Fruit fly (Drosophila melanogaster): ENCODE results near the gene CG8814.

CG8814 gene

DNA sequence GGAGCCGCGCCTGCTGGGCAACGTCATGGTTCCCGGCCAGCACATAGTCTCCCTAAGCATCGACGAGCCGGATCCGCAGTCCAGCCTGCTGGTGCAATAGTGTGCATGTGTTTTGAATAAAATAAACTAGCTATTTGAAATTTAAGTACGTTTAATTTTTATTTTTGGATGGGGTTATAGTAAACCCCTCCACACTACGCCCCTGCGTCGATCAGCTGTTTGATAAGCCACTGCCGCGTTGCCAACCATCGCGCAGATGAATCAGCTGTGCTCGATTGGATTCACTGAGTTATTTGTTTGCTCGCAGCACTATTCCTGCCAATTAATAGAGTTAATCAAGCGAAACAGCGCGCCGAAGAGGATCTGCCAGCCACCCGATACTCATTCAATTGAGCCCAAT, 4.2 kb downstream of the CG8814 start, which contains the start of gene RabGGTb:
Gene RabGGTb, plus strand, starts transcription at position 254 of the 400 bp plus-strand sequence.
- TF ChIP-seq h (GFP tag; optimal IDR thresholded peaks at IDR 0.05): peak; percentile 46
- TF ChIP-seq Hr83 (GFP tag; optimal IDR thresholded peaks at IDR 0.05; ENCODE audit: poor library complexity, severe bottlenecking): no peak
- peak; percentile 53 for TF ChIP-seq rgr (GFP tag; optimal IDR thresholded peaks at IDR 0.05)
- TF ChIP-seq N (GFP tag; optimal IDR thresholded peaks at IDR 0.05): no peak
- TF ChIP-seq br (GFP tag; optimal IDR thresholded peaks at IDR 0.05): peak; percentile 51
- TF ChIP-seq Dif (GFP tag; optimal IDR thresholded peaks at IDR 0.05; ENCODE audit: partially characterized antibody): no peak
- no peak for TF ChIP-seq pan (optimal IDR thresholded peaks at IDR 0.05)
- TF ChIP-seq Sp1 (GFP tag; optimal IDR thresholded peaks at IDR 0.05): peak; percentile 62
- TF ChIP-seq CG9705 (GFP tag; optimal IDR thresholded peaks at IDR 0.05): peak; percentile 6
- TF ChIP-seq ey (GFP tag; optimal IDR thresholded peaks at IDR 0.05): peak; percentile 71
- TF ChIP-seq sage (GFP tag; optimal IDR thresholded peaks at IDR 0.05): no peak
- peak; percentile 58 for TF ChIP-seq HLH106 (tag; optimal IDR thresholded peaks at IDR 0.05)
- no peak for TF ChIP-seq Vsx2 (GFP tag; optimal IDR thresholded peaks at IDR 0.05; ENCODE audit: partially characterized antibody)
- TF ChIP-seq CrebA (GFP tag; optimal IDR thresholded peaks at IDR 0.05; ENCODE audit: borderline replicate concordance): no peak
- TF ChIP-seq dmrt93B (GFP tag; optimal IDR thresholded peaks at IDR 0.05): no peak
- TF ChIP-seq Hnf4 (GFP tag; optimal IDR thresholded peaks at IDR 0.05): peak; percentile 20
- peak; percentile 20 for TF ChIP-seq woc (GFP tag; optimal IDR thresholded peaks at IDR 0.05)
- no peak for TF ChIP-seq Rel (GFP tag; optimal IDR thresholded peaks at IDR 0.05)
- peak; percentile 32 for TF ChIP-seq Rel (tag; optimal IDR thresholded peaks at IDR 0.05)
- no peak for TF ChIP-seq dsf (GFP tag; optimal IDR thresholded peaks at IDR 0.05; ENCODE audit: borderline replicate concordance)
- TF ChIP-seq GATAd (GFP tag; optimal IDR thresholded peaks at IDR 0.05): no peak
- peak; percentile 64 for TF ChIP-seq sv (GFP tag; optimal IDR thresholded peaks at IDR 0.05)
- TF ChIP-seq Myc (optimal IDR thresholded peaks at IDR 0.05): peak; percentile 66
- peak in 1 of 2 experiments; percentile 81 for TF ChIP-seq foxo (GFP tag; optimal IDR thresholded peaks at IDR 0.05)
- no peak for TF ChIP-seq Dfd (GFP tag; optimal IDR thresholded peaks at IDR 0.05)
- TF ChIP-seq lola (GFP tag; optimal IDR thresholded peaks at IDR 0.05): no peak
- TF ChIP-seq fru (GFP tag; optimal IDR thresholded peaks at IDR 0.05): peak; percentile 53
- TF ChIP-seq Abd-B (GFP tag; optimal IDR thresholded peaks at IDR 0.05): no peak
- TF ChIP-seq OdsH (GFP tag; optimal IDR thresholded peaks at IDR 0.05): peak; percentile 43

DNA sequence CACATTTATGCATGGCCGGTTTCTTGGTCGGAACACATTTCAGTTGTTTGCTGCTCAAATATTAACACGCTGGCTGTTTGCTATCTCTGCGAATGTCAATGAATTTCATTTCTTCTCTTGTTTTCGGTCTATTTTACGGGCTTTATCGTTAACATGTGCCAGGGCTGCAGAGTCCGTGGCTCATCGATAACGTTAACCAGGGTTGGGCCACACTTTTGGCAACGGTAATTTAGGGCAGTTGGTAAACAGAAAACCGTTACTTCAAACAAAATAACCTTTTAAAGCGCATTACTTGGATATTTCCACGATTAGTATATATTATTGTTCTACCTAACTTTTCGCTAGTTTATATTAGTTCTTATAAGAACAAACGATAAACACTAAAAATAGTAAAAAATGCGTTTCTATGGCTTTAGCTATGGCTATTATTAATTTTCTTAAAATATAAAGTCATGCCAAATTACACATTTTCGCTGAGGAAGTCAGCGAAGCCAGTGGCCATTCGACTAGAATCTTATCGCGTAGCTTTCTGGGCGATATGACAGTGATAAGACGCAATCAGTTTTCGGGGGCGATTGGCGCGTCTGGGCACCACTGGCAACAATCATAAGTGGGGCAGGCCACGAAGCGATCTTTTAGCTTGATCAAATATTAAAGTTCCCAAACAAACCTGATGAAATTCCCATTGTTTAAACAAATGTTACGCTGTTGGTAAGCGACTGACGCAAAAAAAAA, 8.4 kb downstream of the CG8814 start:
- no peak for TF ChIP-seq Dif (GFP tag; optimal IDR thresholded peaks at IDR 0.05; ENCODE audit: partially characterized antibody)
- TF ChIP-seq Hnf4 (GFP tag; optimal IDR thresholded peaks at IDR 0.05): peak; percentile 52
- TF ChIP-seq Jra (GFP tag; optimal IDR thresholded peaks at IDR 0.05): peak; percentile 44
- TF ChIP-seq GATAd (GFP tag; optimal IDR thresholded peaks at IDR 0.05): no peak
- no peak for TF ChIP-seq woc (GFP tag; optimal IDR thresholded peaks at IDR 0.05)
- no peak for TF ChIP-seq Mio (GFP tag; optimal IDR thresholded peaks at IDR 0.05)
- peak; percentile 70 for TF ChIP-seq fru (GFP tag; optimal IDR thresholded peaks at IDR 0.05)
- peak in 1 of 2 experiments; percentile 79 for TF ChIP-seq foxo (GFP tag; optimal IDR thresholded peaks at IDR 0.05)
- no peak for TF ChIP-seq usp (GFP tag; optimal IDR thresholded peaks at IDR 0.05)
- peak; percentile 54 for TF ChIP-seq ey (GFP tag; optimal IDR thresholded peaks at IDR 0.05)
- peak; percentile 37 for TF ChIP-seq HLH106 (tag; optimal IDR thresholded peaks at IDR 0.05)
- no peak for TF ChIP-seq dsf (GFP tag; optimal IDR thresholded peaks at IDR 0.05; ENCODE audit: borderline replicate concordance)
- TF ChIP-seq pan (optimal IDR thresholded peaks at IDR 0.05): no peak
- no peak for TF ChIP-seq Myc (optimal IDR thresholded peaks at IDR 0.05)
- TF ChIP-seq Rel (GFP tag; optimal IDR thresholded peaks at IDR 0.05): no peak
- TF ChIP-seq Rel (tag; optimal IDR thresholded peaks at IDR 0.05): no peak
- no peak for TF ChIP-seq N (GFP tag; optimal IDR thresholded peaks at IDR 0.05)
- no peak for TF ChIP-seq CG9705 (GFP tag; optimal IDR thresholded peaks at IDR 0.05)
- peak; percentile 47 for TF ChIP-seq psq (GFP tag; optimal IDR thresholded peaks at IDR 0.05)
- peak; percentile 57 for TF ChIP-seq Sp1 (GFP tag; optimal IDR thresholded peaks at IDR 0.05)
- TF ChIP-seq rgr (GFP tag; optimal IDR thresholded peaks at IDR 0.05): peak; percentile 64
- TF ChIP-seq OdsH (GFP tag; optimal IDR thresholded peaks at IDR 0.05): peak; percentile 65
- no peak for TF ChIP-seq tai (GFP tag; optimal IDR thresholded peaks at IDR 0.05)
- TF ChIP-seq jim (GFP tag; optimal IDR thresholded peaks at IDR 0.05): peak; percentile 66
- TF ChIP-seq sage (GFP tag; optimal IDR thresholded peaks at IDR 0.05): no peak
- peak; percentile 80 for TF ChIP-seq h (GFP tag; optimal IDR thresholded peaks at IDR 0.05)
- TF ChIP-seq brk (GFP tag; optimal IDR thresholded peaks at IDR 0.05): no peak
- TF ChIP-seq CG32264 (GFP tag; optimal IDR thresholded peaks at IDR 0.05): no peak
- TF ChIP-seq dl (GFP tag; optimal IDR thresholded peaks at IDR 0.05; ENCODE audit: insufficient read depth in 1 of 2, partially characterized antibody in 2 of 2): no peak
- no peak for TF ChIP-seq sv (GFP tag; optimal IDR thresholded peaks at IDR 0.05)
- peak; percentile 83 for TF ChIP-seq br (GFP tag; optimal IDR thresholded peaks at IDR 0.05)
- TF ChIP-seq Hr83 (GFP tag; optimal IDR thresholded peaks at IDR 0.05; ENCODE audit: poor library complexity, severe bottlenecking): peak; percentile 87
- no peak for TF ChIP-seq Hr78 (GFP tag; optimal IDR thresholded peaks at IDR 0.05)
- no peak for TF ChIP-seq dmrt93B (GFP tag; optimal IDR thresholded peaks at IDR 0.05)
- TF ChIP-seq Vsx2 (GFP tag; optimal IDR thresholded peaks at IDR 0.05; ENCODE audit: partially characterized antibody): no peak
- TF ChIP-seq lola (GFP tag; optimal IDR thresholded peaks at IDR 0.05): no peak
- TF ChIP-seq Dfd (GFP tag; optimal IDR thresholded peaks at IDR 0.05): no peak
- TF ChIP-seq Abd-B (GFP tag; optimal IDR thresholded peaks at IDR 0.05): no peak
- no peak for TF ChIP-seq CrebA (GFP tag; optimal IDR thresholded peaks at IDR 0.05; ENCODE audit: borderline replicate concordance)
